Fruit fly (Drosophila melanogaster) whole organism: Measurements from ENCODE around the gene CG43319.

ENCODE experiments used
- CG8478 ChIP-seq: fragments of >200 bp; optimal IDR thresholded peaks from 2 replicates; lab custom pipeline; 2018; ENCODE audit warnings: inconsistent platforms
- Dll ChIP-seq: fragments of >200 bp; optimal IDR thresholded peaks from 2 replicates; lab custom pipeline; 2017
- EcR ChIP-seq, 2 experiments: fragments of >200 bp; optimal IDR thresholded peaks; 2 replicates each; lab custom pipeline; 2017; ENCODE audit warnings: missing biosample characterization in 2 of 2, missing genetic modification characterization in 2 of 2, missing genetic modification reagents in 2 of 2
- pan ChIP-seq: fragments of >200 bp; optimal IDR thresholded peaks from 2 replicates; lab custom pipeline; 2017
- psq ChIP-seq: fragments of >200 bp; optimal IDR thresholded peaks from 2 replicates; lab custom pipeline; 2017
- usp ChIP-seq: fragments of >200 bp; optimal IDR thresholded peaks from 2 replicates; lab custom pipeline; 2017; ENCODE audit warnings: missing biosample characterization, missing genetic modification characterization, mixed read lengths

The CG43319 gene

DNA sequence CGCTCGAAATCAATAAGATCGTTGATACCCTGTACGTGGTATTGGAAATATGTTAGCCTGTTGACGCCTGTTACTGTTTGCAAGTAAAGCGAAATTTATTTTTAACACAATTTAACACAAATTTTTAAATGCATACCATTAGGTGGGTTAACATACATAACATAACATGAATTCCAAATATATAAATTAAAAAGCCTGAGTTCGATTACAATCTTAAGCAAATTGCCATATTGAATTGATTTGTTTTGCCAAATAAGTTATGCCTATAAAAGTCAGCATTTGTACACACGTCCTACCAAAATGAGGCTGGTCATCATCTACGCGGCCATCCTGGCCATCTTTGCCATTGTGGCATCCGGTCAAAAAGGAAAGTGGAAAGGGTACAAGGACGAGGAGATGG lies at the start of gene CG43319:
CG43319 (plus strand) TSS at position 301 of the 400 bp plus-strand sequence.
- TF ChIP-seq Dll = no peak
- TF ChIP-seq usp (GFP tag; lab: Kevin White, UChicago) = no peak
- no peak for TF ChIP-seq EcR (GFP tag; optimal IDR thresholded peaks at IDR 0.05; lab: Kevin White, UChicago)
- TF ChIP-seq pan (lab: Kevin White, UChicago) = peak; percentile 61

DNA sequence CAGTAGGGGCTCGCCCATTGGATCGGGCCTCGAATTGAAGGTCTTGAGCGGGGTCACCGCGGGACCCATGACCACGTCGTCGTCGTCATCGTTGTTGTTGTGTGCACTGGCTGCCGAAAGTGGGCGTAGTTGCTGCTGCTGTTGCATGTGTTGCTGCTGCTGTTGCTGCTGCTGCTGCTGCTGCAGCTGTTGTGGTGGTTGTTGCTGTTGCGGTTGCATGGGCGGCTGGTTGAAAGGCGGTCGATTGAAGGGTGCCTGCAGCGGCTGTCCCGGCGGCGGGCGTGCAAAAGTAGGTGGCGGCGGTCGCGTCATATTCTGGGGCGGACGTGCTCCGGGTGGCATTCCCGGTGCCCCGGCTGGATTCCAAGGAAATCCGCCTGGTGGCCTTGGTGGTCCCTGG lies 46.3 kb upstream of the CG43319 start:
- no peak for TF ChIP-seq pan (lab: Kevin White, UChicago)
- no peak for TF ChIP-seq Dll
- TF ChIP-seq psq (lab: Kevin White, UChicago) = no peak
- TF ChIP-seq EcR (GFP tag; optimal IDR thresholded peaks at IDR 0.05; lab: Kevin White, UChicago) = no peak
- TF ChIP-seq CG8478 (lab: Kevin White, UChicago) = no peak
- TF ChIP-seq usp (GFP tag; lab: Kevin White, UChicago) = no peak

- TF ChIP-seq psq (lab: Kevin White, UChicago) = no peak
- no peak for TF ChIP-seq EcR (GFP tag; optimal IDR thresholded peaks at IDR 0.05; lab: Kevin White, UChicago)
- no peak for TF ChIP-seq pan (lab: Kevin White, UChicago)
- TF ChIP-seq usp (GFP tag; lab: Kevin White, UChicago) = no peak
- TF ChIP-seq Dll = no peak
- no peak for TF ChIP-seq CG8478 (lab: Kevin White, UChicago)
Observed at dm6 chr3R:27651710-27652109, 42.4 kb upstream of the CG43319 start.

- TF ChIP-seq psq (lab: Kevin White, UChicago) (no peak), CG8478 (lab: Kevin White, UChicago) (no peak), EcR (GFP tag; optimal IDR thresholded peaks at IDR 0.05; lab: Kevin White, UChicago) (no peak), Dll (no peak), usp (GFP tag; lab: Kevin White, UChicago) (no peak), pan (lab: Kevin White, UChicago) (no peak)
Observed at dm6 chr3R:27652156-27652810, 41.8 kb upstream of the CG43319 start, which contains the start of gene RpS10a. Gene RpS10a (plus strand): TSS chr3R:27652760.

DNA sequence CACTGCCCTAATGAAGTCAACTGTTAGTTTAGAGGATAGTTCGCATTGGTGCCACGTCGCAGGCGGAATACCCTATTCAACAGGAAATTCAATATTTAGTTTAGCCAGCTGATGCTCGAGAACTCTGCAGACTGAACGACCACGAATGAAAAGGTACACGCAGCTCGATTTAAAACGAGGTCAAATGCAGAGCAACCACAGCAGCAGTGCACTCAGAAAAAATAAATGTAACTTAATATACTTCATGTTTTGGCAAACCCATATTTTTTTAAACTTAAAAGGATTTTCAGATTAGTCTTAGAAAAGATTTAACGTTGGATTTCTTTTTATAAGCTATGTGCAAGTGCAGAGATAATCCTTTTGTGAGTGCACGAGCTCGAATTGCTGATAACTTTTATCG lies 39.0 kb upstream of the CG43319 start:
- TF ChIP-seq pan (lab: Kevin White, UChicago) = no peak
- no peak for TF ChIP-seq psq (lab: Kevin White, UChicago)
- no peak for TF ChIP-seq CG8478 (lab: Kevin White, UChicago)
- no peak for TF ChIP-seq Dll
- TF ChIP-seq usp (GFP tag; lab: Kevin White, UChicago) = no peak
- TF ChIP-seq EcR (GFP tag; optimal IDR thresholded peaks at IDR 0.05; lab: Kevin White, UChicago) = no peak

dm6 chr3R:27656686-27657535 lies 37.2 kb upstream of the CG43319 start, which contains the start of gene tau:
Gene tau (minus strand): TSS chr3R:27656996.
- no peak for TF ChIP-seq psq (lab: Kevin White, UChicago)
- TF ChIP-seq usp (GFP tag; lab: Kevin White, UChicago) = no peak
- no peak for TF ChIP-seq CG8478 (lab: Kevin White, UChicago)
- no peak for TF ChIP-seq pan (lab: Kevin White, UChicago)
- TF ChIP-seq EcR (GFP tag; optimal IDR thresholded peaks at IDR 0.05; lab: Kevin White, UChicago) = no peak

DNA sequence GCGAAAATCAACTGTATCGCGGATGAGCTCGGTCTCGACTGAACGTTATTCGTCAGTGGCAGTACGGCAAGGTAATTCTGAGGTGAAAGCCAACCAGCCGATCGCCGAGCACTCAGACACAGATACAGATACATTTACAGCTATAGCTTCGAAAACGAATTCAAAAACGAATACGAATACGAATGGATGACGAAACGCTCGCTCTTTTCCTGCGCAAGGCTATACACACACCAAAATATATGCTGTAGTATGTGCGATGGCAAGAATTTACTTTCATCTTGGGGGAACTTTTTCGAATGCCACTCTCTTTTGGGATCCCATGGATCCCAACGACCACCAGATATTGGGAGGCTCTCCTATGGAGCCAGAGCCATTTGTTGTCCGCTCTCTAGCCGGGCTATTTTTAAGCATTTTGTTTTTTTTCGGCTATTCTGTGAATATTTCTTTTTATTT lies 34.0 kb upstream of the CG43319 start, which contains the start of gene Mlc1:
Mlc1 (minus strand) TSS at position 51 of the 453 bp plus-strand sequence.
- TF ChIP-seq Dll (no peak), usp (GFP tag; lab: Kevin White, UChicago) (no peak), psq (lab: Kevin White, UChicago) (no peak), CG8478 (lab: Kevin White, UChicago) (no peak), pan (lab: Kevin White, UChicago) (no peak), EcR (GFP tag; optimal IDR thresholded peaks at IDR 0.05; lab: Kevin White, UChicago) (no peak)

DNA sequence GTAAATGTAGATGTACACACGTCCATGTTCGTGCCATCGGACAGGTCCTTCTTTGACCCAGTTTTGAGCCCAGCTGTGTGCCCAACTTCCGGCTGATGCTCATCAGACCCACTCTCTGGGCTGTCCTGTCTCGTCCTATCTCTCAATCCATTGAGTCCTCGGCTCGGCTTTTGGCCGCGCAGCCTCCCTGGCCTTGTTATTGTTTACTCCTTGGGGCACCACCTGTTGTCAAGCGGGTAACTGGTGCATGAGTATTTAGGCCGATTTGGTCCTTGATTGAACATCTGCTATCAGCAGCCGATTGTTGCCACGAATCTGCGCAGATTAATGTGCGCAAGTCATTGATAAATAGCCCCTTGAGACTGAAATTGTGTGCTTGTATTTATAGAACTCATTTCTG lies 32.7 kb upstream of the CG43319 start:
- TF ChIP-seq usp (GFP tag; lab: Kevin White, UChicago) = no peak
- TF ChIP-seq pan (lab: Kevin White, UChicago) = no peak
- TF ChIP-seq Dll = no peak
- TF ChIP-seq EcR (GFP tag; optimal IDR thresholded peaks at IDR 0.05; lab: Kevin White, UChicago) = no peak
- TF ChIP-seq psq (lab: Kevin White, UChicago) = no peak
- TF ChIP-seq CG8478 (lab: Kevin White, UChicago) = no peak

- TF ChIP-seq usp (GFP tag; lab: Kevin White, UChicago) = no peak
Observed at dm6 chr3R:27661971-27662489, 32.1 kb upstream of the CG43319 start, which contains the start of gene unc80. Gene unc80 (plus strand): TSS chr3R:27662439.

DNA sequence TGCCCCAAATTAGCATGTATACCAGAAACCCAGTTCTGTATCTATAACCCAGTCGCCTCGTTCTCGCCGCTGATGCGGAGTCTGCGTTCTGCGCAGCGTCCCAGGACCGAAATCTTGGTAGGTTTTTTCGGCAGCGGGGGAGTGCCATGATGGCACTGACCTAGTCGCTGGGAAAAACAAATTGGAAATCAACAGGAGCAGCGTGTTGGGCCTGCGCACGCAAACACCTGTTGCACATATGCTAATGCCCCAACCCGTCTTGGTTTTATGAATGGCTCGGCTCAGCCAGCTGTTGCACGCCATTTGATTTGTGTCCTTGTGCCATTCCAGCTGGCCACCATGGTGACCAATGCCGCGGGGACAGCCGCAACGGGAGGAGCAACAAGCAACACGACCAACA lies 31.3 kb upstream of the CG43319 start:
- TF ChIP-seq EcR (GFP tag; optimal IDR thresholded peaks at IDR 0.05; lab: Kevin White, UChicago) (no peak), CG8478 (lab: Kevin White, UChicago) (no peak), pan (lab: Kevin White, UChicago) (no peak), usp (GFP tag; lab: Kevin White, UChicago) (no peak), Dll (no peak), psq (lab: Kevin White, UChicago) (no peak)

DNA sequence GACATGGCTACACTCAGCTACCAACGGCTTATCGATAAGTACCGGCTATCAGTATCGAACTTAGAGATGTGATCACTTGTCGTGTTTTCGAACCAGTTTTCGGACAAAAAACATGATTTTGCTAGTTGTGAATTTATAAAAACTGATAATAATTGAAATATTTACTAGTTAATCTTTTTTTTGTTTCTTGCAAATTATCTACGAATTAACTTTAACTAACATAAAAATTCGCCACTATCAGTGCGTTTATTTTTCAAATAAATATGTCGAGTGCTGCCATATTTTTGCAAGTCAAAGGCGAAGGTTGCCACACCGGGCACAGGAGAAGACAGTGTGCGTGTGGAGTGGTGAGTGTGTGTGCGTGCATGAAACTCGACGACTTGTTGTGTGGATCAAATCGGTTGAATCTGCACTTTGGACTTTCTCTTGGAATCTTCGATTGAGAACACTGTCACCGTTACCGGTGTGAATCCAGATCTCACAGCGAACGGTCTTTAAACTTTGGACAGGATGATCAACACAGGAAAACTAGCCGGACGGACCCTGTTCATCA lies 16.9 kb upstream of the CG43319 start, which contains the start of gene Hsdl2:
Hsdl2 (plus strand) TSS at position 349 of the 553 bp plus-strand sequence.
- no peak for TF ChIP-seq psq (lab: Kevin White, UChicago)
